Worm (Caenorhabditis elegans): ENCODE measurements around the gene C55A6.12.
"Not testable (repeated sequence)": the region's sequence is repeated elsewhere in the genome, so short reads cannot be mapped to it uniquely, and the experiment has no call there.

Gene C55A6.12

DNA sequence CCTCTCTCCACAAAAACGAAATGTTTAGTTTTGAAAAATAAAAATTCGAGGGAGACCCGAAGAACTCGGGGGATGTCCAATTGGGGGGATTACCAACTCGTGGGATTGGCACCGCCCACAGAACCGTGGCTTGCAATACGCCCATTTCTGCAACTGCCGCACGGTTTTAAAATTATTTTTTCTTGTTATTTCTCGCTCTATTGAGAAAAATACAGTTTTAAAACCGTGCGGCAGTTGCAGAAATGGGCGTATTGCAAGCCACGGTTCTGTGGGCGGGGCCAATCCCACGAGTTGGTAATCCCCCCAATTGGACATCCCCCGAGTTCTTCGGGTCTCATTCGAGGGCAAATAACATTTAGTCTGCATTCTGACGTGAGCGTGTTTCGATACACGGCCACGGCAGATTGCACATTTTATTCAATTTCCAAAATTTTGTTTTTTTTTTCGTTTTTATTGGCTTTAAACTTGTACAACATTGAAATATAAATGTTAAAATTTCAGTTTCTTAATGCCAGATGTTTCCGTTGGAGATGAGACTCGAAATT is 2.0 kb upstream of the C55A6.12 start, which contains the start of the genes C55A6.1 and C55A6.10:
Gene C55A6.1, minus strand, starts transcription at position 116 of the 545 bp plus-strand sequence.
Gene C55A6.10, plus strand, starts transcription at position 495 of the 545 bp plus-strand sequence.
- TF ChIP-seq sem-4 (tag; optimal IDR thresholded peaks at IDR 0.05) (peak; percentile 46), nhr-129 (tag; optimal IDR thresholded peaks at IDR 0.05) (peak; percentile 54), unc-55 (GFP tag; optimal IDR thresholded peaks at IDR 0.05) (peak; percentile 66), lin-13 (GFP tag; optimal IDR thresholded peaks at IDR 0.05) (peak; percentile 69), sma-9 (GFP tag; optimal IDR thresholded peaks at IDR 0.05) (peak; percentile 69), fos-1 (tag; optimal IDR thresholded peaks at IDR 0.05) (peak; percentile 25), lin-11 (tag; optimal IDR thresholded peaks at IDR 0.05) (peak; percentile 70), nhr-25 (tag; optimal IDR thresholded peaks at IDR 0.05) (peak; percentile 74), F13H6.1 (tag; optimal IDR thresholded peaks at IDR 0.05) (peak; percentile 85), crh-2 (tag; optimal IDR thresholded peaks at IDR 0.05) (peak; percentile 73), blmp-1 (tag; optimal IDR thresholded peaks at IDR 0.05; ENCODE audit: insufficient read depth) (peak; percentile 10), gmeb-1 (tag; optimal IDR thresholded peaks at IDR 0.05) (peak; percentile 59), zag-1 (tag; optimal IDR thresholded peaks at IDR 0.05) (peak; percentile 2), nhr-6 (tag; optimal IDR thresholded peaks at IDR 0.05) (peak; percentile 18), nhr-21 (tag; optimal IDR thresholded peaks at IDR 0.05) (peak; percentile 40), sma-3 (GFP tag; optimal IDR thresholded peaks at IDR 0.05) (peak; percentile 83), mdl-1 (tag; optimal IDR thresholded peaks at IDR 0.05) (peak in 1 of 2 experiments; percentile 8), lsy-2 (tag; optimal IDR thresholded peaks at IDR 0.05) (peak; percentile 34 to 73), C34F6.9 (tag; optimal IDR thresholded peaks at IDR 0.05) (peak; percentile 63)
- not testable (repeated sequence) for TF ChIP-seq sma-9 (tag; optimal IDR thresholded peaks at IDR 0.05)

DNA sequence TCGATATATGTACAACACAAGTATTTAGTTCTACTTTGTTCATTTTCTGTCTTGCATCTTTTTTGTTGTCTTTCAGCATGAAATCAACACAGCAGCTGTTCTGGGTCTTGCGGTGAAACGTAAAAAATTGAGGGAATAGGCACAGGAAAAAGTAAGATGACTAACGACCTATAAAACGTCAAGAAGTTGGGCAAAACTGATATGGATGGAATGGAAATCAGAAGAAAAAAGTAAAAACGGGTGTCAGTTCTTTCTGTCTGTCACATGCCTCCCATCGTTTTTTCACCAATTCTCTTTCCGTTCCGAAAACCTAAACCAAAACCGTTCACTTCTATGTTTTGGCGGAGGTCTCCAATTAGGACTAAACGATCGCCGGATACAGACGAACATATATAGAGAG is 2.0 kb downstream of the C55A6.12 start:
- no peak for TF ChIP-seq Y55F3AM.14 (GFP tag; optimal IDR thresholded peaks at IDR 0.05)
- no peak for TF ChIP-seq ztf-1 (GFP tag; conservative IDR thresholded peaks at IDR 0.05)
- TF ChIP-seq crh-2 (tag; optimal IDR thresholded peaks at IDR 0.05): no peak
- no peak for TF ChIP-seq nhr-129 (tag; optimal IDR thresholded peaks at IDR 0.05)
- no peak for TF ChIP-seq fos-1 (tag; optimal IDR thresholded peaks at IDR 0.05)
- TF ChIP-seq nhr-11 (tag; optimal IDR thresholded peaks at IDR 0.05): no peak
- TF ChIP-seq lin-39 (tag; optimal IDR thresholded peaks at IDR 0.05): no peak
- no peak for TF ChIP-seq unc-62 (GFP tag; optimal IDR thresholded peaks at IDR 0.05)
- TF ChIP-seq sma-9 (GFP tag; optimal IDR thresholded peaks at IDR 0.05): no peak
- no peak for TF ChIP-seq sma-9 (tag; optimal IDR thresholded peaks at IDR 0.05)
- TF ChIP-seq ZK546.5 (tag; optimal IDR thresholded peaks at IDR 0.05): no peak

DNA sequence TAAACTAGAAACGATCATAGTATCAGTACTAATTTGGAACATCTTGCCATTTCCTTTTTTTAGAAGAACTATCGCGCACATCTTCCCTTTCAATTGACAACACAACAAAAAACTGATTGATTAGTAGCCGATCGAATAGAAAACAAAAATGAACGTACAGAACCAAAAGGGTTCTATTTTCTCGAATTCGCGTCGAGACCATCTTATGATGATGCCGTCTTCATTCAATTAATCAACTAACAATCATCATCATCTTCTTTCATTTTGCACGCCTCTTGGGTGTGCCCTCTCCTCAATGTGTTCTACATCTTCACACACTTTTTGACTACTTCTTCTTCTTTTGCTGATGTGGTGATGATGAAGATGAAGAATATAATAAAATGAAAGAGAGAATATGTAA is 3.1 kb downstream of the C55A6.12 start:
- no peak for TF ChIP-seq nhr-12 (tag; optimal IDR thresholded peaks at IDR 0.05)
- no peak for TF ChIP-seq nhr-25 (tag; optimal IDR thresholded peaks at IDR 0.05)
- TF ChIP-seq sma-9 (GFP tag; optimal IDR thresholded peaks at IDR 0.05): peak; percentile 14
- no peak for TF ChIP-seq sma-9 (tag; optimal IDR thresholded peaks at IDR 0.05)
- TF ChIP-seq zag-1 (tag; optimal IDR thresholded peaks at IDR 0.05): no peak
- no peak for TF ChIP-seq nhr-11 (tag; optimal IDR thresholded peaks at IDR 0.05)
- TF ChIP-seq fos-1 (tag; optimal IDR thresholded peaks at IDR 0.05): peak; percentile 0
- TF ChIP-seq ZK546.5 (tag; optimal IDR thresholded peaks at IDR 0.05): no peak
- TF ChIP-seq sma-3 (GFP tag; optimal IDR thresholded peaks at IDR 0.05): peak; percentile 30
- TF ChIP-seq blmp-1 (tag; optimal IDR thresholded peaks at IDR 0.05; ENCODE audit: insufficient read depth): peak; percentile 48
- TF ChIP-seq nhr-23 (tag; optimal IDR thresholded peaks at IDR 0.05): no peak

- TF ChIP-seq nhr-11 (tag; optimal IDR thresholded peaks at IDR 0.05): no peak
- TF ChIP-seq elt-3 (tag; optimal IDR thresholded peaks at IDR 0.05): no peak
- no peak for TF ChIP-seq C34F6.9 (tag; optimal IDR thresholded peaks at IDR 0.05)
- TF ChIP-seq dmd-4 (tag; optimal IDR thresholded peaks at IDR 0.05): no peak
- TF ChIP-seq ztf-11 (tag; optimal IDR thresholded peaks at IDR 0.05): no peak
- no peak for TF ChIP-seq lin-11 (tag; optimal IDR thresholded peaks at IDR 0.05)
- TF ChIP-seq lin-39 (tag; optimal IDR thresholded peaks at IDR 0.05): no peak
- TF ChIP-seq ceh-16 (tag; optimal IDR thresholded peaks at IDR 0.05): no peak
- TF ChIP-seq nhr-129 (tag; optimal IDR thresholded peaks at IDR 0.05): no peak
- no peak for TF ChIP-seq Y55F3AM.14 (GFP tag; optimal IDR thresholded peaks at IDR 0.05)
- TF ChIP-seq mdl-1 (tag; optimal IDR thresholded peaks at IDR 0.05): no peak
- no peak for TF ChIP-seq sma-3 (GFP tag; optimal IDR thresholded peaks at IDR 0.05)
- TF ChIP-seq zag-1 (tag; optimal IDR thresholded peaks at IDR 0.05): no peak
- TF ChIP-seq elt-1 (tag; optimal IDR thresholded peaks at IDR 0.05): no peak
Measured at ce11 chrV:11497475-11497874, 5.5 kb downstream of the C55A6.12 start.

Data from whole organism, L2 larva.